Worm (Caenorhabditis elegans) whole organism, mixed stage, embryonic: ENCODE data around the gene aakb-1.

ENCODE experiments used
- ces-1 ChIP-seq: fragments of 150-350 bp; optimal IDR thresholded peaks from 2 replicates; lab custom pipeline; 2014; ENCODE audit warnings: missing biosample characterization, missing genetic modification reagents, missing genetic modification characterization
- drap-1 ChIP-seq: fragments of 200-800 bp; sonication (Bioruptor generic); optimal IDR thresholded peaks from 3 replicates; lab custom pipeline; 2018; ENCODE audit warnings: mild to moderate bottlenecking, missing genetic modification characterization, missing compliant biosample characterization
- lin-13 ChIP-seq: fragments of 150-350 bp; optimal IDR thresholded peaks from 2 replicates; lab custom pipeline; 2014; ENCODE audit warnings: missing biosample characterization, missing genetic modification characterization
- snpc-4 ChIP-seq: fragments of 150-350 bp; optimal IDR thresholded peaks from 2 replicates; lab custom pipeline; 2014; ENCODE audit warnings: missing biosample characterization, missing genetic modification characterization
- sptf-1 ChIP-seq: sonication (generic microtip); optimal IDR thresholded peaks from 2 replicates; lab custom pipeline; 2017; ENCODE audit warnings: mild to moderate bottlenecking, missing genetic modification characterization, moderate library complexity, missing compliant biosample characterization
- unc-120 ChIP-seq: sonication (generic microtip); optimal IDR thresholded peaks from 2 replicates; lab custom pipeline; 2017; ENCODE audit warnings: missing genetic modification characterization, missing compliant biosample characterization; ENCODE audit not compliant: poor library complexity, severe bottlenecking
- unc-39 ChIP-seq: fragments of 150-350 bp; optimal IDR thresholded peaks from 2 replicates; lab custom pipeline; 2014; ENCODE audit warnings: missing biosample characterization, missing genetic modification characterization
- unc-62 ChIP-seq: fragments of 150-350 bp; optimal IDR thresholded peaks from 2 replicates; lab custom pipeline; 2014; ENCODE audit warnings: missing biosample characterization, missing genetic modification reagents, missing genetic modification characterization
- ztf-11 ChIP-seq: fragments of 150-350 bp; optimal IDR thresholded peaks from 2 replicates; lab custom pipeline; 2014; ENCODE audit warnings: missing biosample characterization, missing genetic modification characterization

DNA sequence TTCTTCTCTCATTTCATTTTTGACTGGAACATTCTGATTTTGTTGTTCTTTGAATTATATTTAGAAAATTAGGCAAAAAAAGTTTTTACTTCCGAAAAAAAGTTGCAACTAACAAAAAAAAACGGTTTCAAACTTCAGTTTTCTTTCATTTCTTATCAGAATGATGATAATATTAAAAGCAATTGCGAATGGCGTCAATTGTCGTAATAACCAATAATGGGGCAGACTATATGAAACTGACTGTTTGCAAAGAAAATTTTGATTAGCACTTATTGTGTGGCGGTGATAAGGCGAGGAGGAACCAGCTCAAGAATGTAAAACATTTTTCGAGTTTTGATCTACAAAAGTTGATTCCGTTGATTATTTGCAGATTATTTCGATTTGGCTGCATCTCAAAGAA lies 17.2 kb downstream of the aakb-1 start:
- TF ChIP-seq snpc-4 (tag; lab: Kevin White, UChicago) = no peak
- TF ChIP-seq ces-1 (GFP tag; lab: Kevin White, UChicago) = no peak
- no peak for TF ChIP-seq lin-13 (tag; lab: Kevin White, UChicago)
- no peak for TF ChIP-seq unc-62 (GFP tag; lab: Kevin White, UChicago)
- TF ChIP-seq drap-1 (GFP tag; lab: Kevin White, UChicago) = no peak
- no peak for TF ChIP-seq unc-39 (tag; lab: Kevin White, UChicago)
- TF ChIP-seq sptf-1 = no peak
- no peak for TF ChIP-seq unc-120 (tag; lab: Kevin White, UChicago)
- TF ChIP-seq ztf-11 = no peak
